Fruit fly (Drosophila melanogaster): ENCODE measurements around the gene CG11854.
A peak's percentile ranks its signal among the peaks of the same experiment; 100 is the strongest.

DNA sequence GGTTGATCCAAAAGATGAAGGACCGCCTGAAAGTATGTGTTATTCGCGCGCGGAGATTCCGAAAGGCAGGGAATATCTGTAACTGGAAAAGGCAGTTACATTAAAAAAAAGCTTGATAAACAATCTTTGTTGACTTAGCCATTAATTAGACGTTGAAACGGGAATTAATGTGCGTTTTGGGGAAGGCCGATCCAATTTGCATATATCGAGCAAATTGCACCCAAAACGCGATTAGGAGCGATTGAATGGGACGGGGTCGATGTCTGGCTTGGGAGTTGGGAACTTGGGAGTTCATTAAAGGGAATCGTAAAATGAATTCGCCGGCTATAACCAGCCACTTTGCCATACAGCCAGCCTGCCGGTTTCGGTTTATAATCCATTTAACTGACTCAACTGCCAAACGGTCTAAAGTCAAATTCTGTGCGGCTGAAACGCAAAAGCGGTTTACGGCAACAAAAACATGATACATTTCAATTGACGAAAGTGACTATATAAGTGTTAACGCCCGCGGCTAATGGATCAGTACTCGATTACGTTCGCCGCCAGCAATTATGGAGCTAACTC, at the start of gene CG11854:
- TF ChIP-seq EcR (GFP tag; optimal IDR thresholded peaks at IDR 0.05) (peak; percentile 67), CG10348 (GFP tag; IDR thresholded peaks at IDR 0.05) (no peak), Pif1B (GFP tag; optimal IDR thresholded peaks at IDR 0.05) (no peak), CG14655 (GFP tag; optimal IDR thresholded peaks at IDR 0.05) (no peak), Ets98B (GFP tag; IDR thresholded peaks at IDR 0.05) (no peak), D1 (tag; optimal IDR thresholded peaks at IDR 0.05) (no peak), CG13204 (GFP tag; optimal IDR thresholded peaks at IDR 0.05) (no peak), rn (GFP tag; IDR thresholded peaks at IDR 0.05) (no peak), CG15710 (tag; optimal IDR thresholded peaks at IDR 0.05) (no peak), CG8301 (tag; optimal IDR thresholded peaks at IDR 0.05) (no peak), CG9948 (tag; optimal IDR thresholded peaks at IDR 0.05) (no peak), fd96Ca (GFP tag; IDR thresholded peaks at IDR 0.05) (no peak), CG32121 (GFP tag; IDR thresholded peaks at IDR 0.05) (no peak)

Data from whole organism, pupa.